Worm (Caenorhabditis elegans) whole organism, L4 larva: ENCODE data around the gene C15H7.3.

Experiments
- D1046.2 ChIP-seq: fragments of 200-800 bp; sonication (Bioruptor generic); IDR thresholded peaks from 2 replicates; pipeline ENCODE4 v1.3.6; 2022; ENCODE audit warnings: missing genetic modification characterization, missing compliant biosample characterization
- F49E8.2 ChIP-seq: sonication (generic microtip); optimal IDR thresholded peaks from 2 replicates; lab custom pipeline; 2016; ENCODE audit warnings: missing compliant biosample characterization, mild to moderate bottlenecking, missing genetic modification characterization, borderline replicate concordance
- R02D3.7 ChIP-seq: fragments of 150-350 bp; sonication (generic microtip); optimal IDR thresholded peaks from 3 replicates; lab custom pipeline; 2014; ENCODE audit warnings: missing biosample characterization, missing genetic modification characterization
- T20F7.1 ChIP-seq: fragments of 200-800 bp; sonication (Bioruptor generic); optimal IDR thresholded peaks from 2 replicates; lab custom pipeline; 2018; ENCODE audit warnings: mild to moderate bottlenecking, missing genetic modification characterization, missing compliant biosample characterization
- T26A8.4 ChIP-seq: fragments of 200-800 bp; sonication (Bioruptor generic); IDR thresholded peaks from 2 replicates; pipeline ENCODE4 v1.3.6; 2022; ENCODE audit warnings: missing genetic modification characterization, missing compliant biosample characterization
- Y75B8A.6 ChIP-seq: fragments of 200-800 bp; sonication (Bioruptor generic); IDR thresholded peaks from 2 replicates; pipeline ENCODE4 v1.3.6; 2022; ENCODE audit warnings: missing genetic modification reagents, missing genetic modification characterization, missing compliant biosample characterization
- ZK337.2 ChIP-seq: fragments of 200-800 bp; sonication (Bioruptor generic); IDR thresholded peaks from 2 replicates; pipeline ENCODE4 v1.3.6; 2022; ENCODE audit warnings: missing genetic modification reagents, missing genetic modification characterization, missing compliant biosample characterization
- aha-1 ChIP-seq: fragments of 150-350 bp; peaks from one replicate; lab custom pipeline; 2014; ENCODE audit warnings: missing biosample characterization, missing genetic modification characterization
- ama-1 ChIP-seq: fragments of 150-350 bp; optimal IDR thresholded peaks from 2 replicates; lab custom pipeline; 2014; ENCODE audit warnings: inconsistent platforms, mixed read lengths
- ceh-20 ChIP-seq: fragments of 200-800 bp; sonication (Bioruptor generic); IDR thresholded peaks from 2 replicates; pipeline ENCODE4 v1.3.6; 2022; ENCODE audit warnings: missing genetic modification reagents, missing genetic modification characterization, missing compliant biosample characterization
- ceh-32 ChIP-seq: sonication (generic microtip); optimal IDR thresholded peaks from 2 replicates; lab custom pipeline; 2016; ENCODE audit warnings: mild to moderate bottlenecking, missing genetic modification characterization, missing compliant biosample characterization; ENCODE audit not compliant: poor library complexity
- ceh-62 ChIP-seq: sonication (generic microtip); optimal IDR thresholded peaks from 2 replicates; lab custom pipeline; 2017; ENCODE audit warnings: missing biosample characterization, missing genetic modification characterization
- ceh-82 ChIP-seq: sonication (generic microtip); optimal IDR thresholded peaks from 2 replicates; lab custom pipeline; 2017; ENCODE audit warnings: missing biosample characterization, missing genetic modification characterization
- cey-2 ChIP-seq: sonication (generic microtip); optimal IDR thresholded peaks from 3 replicates; lab custom pipeline; 2017; ENCODE audit warnings: missing genetic modification characterization, mild to moderate bottlenecking, missing compliant biosample characterization, antibody characterized with exemption, borderline replicate concordance; ENCODE audit not compliant: insufficient read depth
- daf-12 ChIP-seq: fragments of 150-350 bp; optimal IDR thresholded peaks from 2 replicates; lab custom pipeline; 2014; ENCODE audit warnings: missing biosample characterization, missing genetic modification reagents, missing genetic modification characterization
- daf-16 ChIP-seq, 3 experiments: sonication (generic microtip); optimal IDR thresholded peaks; 2 replicates each; lab custom pipeline; 2016 to 2017; ENCODE audit warnings: missing genetic modification characterization in 3 of 3, missing genetic modification reagents in 3 of 3, mild to moderate bottlenecking in 2 of 3, missing compliant biosample characterization in 2 of 3, missing biosample characterization in 1 of 3, moderate library complexity in 1 of 3
- dmd-8 ChIP-seq: fragments of 200-800 bp; sonication (Bioruptor generic); IDR thresholded peaks from 2 replicates; pipeline ENCODE4 v1.3.6; 2022; ENCODE audit warnings: missing genetic modification characterization, missing compliant biosample characterization
- dpl-1 ChIP-seq: fragments of 150-350 bp; optimal IDR thresholded peaks from 2 replicates; lab custom pipeline; 2014; ENCODE audit warnings: missing biosample characterization, missing genetic modification reagents, missing genetic modification characterization
- dve-1 ChIP-seq: sonication (generic microtip); optimal IDR thresholded peaks from 2 replicates; lab custom pipeline; 2017; ENCODE audit warnings: antibody characterized with exemption, mild to moderate bottlenecking, missing genetic modification characterization, missing compliant biosample characterization; ENCODE audit not compliant: insufficient read depth
- egl-27 ChIP-seq: sonication (generic microtip); optimal IDR thresholded peaks from 3 replicates; lab custom pipeline; 2017; ENCODE audit warnings: missing biosample characterization, missing genetic modification reagents, missing genetic modification characterization
- fkh-10 ChIP-seq: fragments of 150-350 bp; optimal IDR thresholded peaks from 2 replicates; lab custom pipeline; 2014; ENCODE audit warnings: missing biosample characterization, missing genetic modification reagents, missing genetic modification characterization
- hif-1 ChIP-seq, 2 experiments: sonication (generic microtip); optimal IDR thresholded peaks; 2 replicates each; lab custom pipeline; 2016 to 2017; ENCODE audit warnings: missing compliant biosample characterization in 2 of 2, missing genetic modification characterization in 2 of 2, missing genetic modification reagents in 2 of 2, missing genotype in 2 of 2, mild to moderate bottlenecking in 1 of 2
- hlh-11 ChIP-seq: fragments of 200-800 bp; sonication (Bioruptor generic); optimal IDR thresholded peaks from 2 replicates; lab custom pipeline; 2018; ENCODE audit warnings: mild to moderate bottlenecking, missing genetic modification characterization, missing compliant biosample characterization
- hlh-30 ChIP-seq: sonication (generic microtip); optimal IDR thresholded peaks from 2 replicates; lab custom pipeline; 2017; ENCODE audit warnings: antibody characterized with exemption, mild to moderate bottlenecking, missing genetic modification characterization, missing compliant biosample characterization; ENCODE audit not compliant: insufficient read depth
- jun-1 ChIP-seq: fragments of 150-350 bp; optimal IDR thresholded peaks from 2 replicates; lab custom pipeline; 2014; ENCODE audit warnings: missing biosample characterization, missing genetic modification reagents, missing genetic modification characterization
- lin-15B ChIP-seq: fragments of 150-350 bp; sonication (generic microtip); optimal IDR thresholded peaks from 3 replicates; lab custom pipeline; 2014; ENCODE audit warnings: missing biosample characterization, missing genetic modification characterization
- lin-39 ChIP-seq: fragments of 150-350 bp; optimal IDR thresholded peaks from 2 replicates; lab custom pipeline; 2014; ENCODE audit warnings: missing biosample characterization, missing genetic modification reagents, missing genetic modification characterization
- mdl-1 ChIP-seq, 2 experiments: fragments of 150-350 bp in 1 of 2; sonication (generic microtip) in 1 of 2; optimal IDR thresholded peaks; 2 replicates each; lab custom pipeline; 2014 to 2017; ENCODE audit warnings: missing biosample characterization in 2 of 2, missing genetic modification characterization in 2 of 2
- mxl-2 ChIP-seq: fragments of 200-800 bp; sonication (Bioruptor generic); conservative IDR thresholded peaks from 2 replicates; pipeline ENCODE4 v1.3.6; 2022; ENCODE audit warnings: missing genetic modification reagents, missing genetic modification characterization, missing compliant biosample characterization
- mxl-3 ChIP-seq: fragments of 200-800 bp; sonication (Bioruptor generic); optimal IDR thresholded peaks from 2 replicates; lab custom pipeline; 2018; ENCODE audit warnings: mild to moderate bottlenecking, missing genetic modification characterization, missing compliant biosample characterization
- nhr-11 ChIP-seq: fragments of 150-350 bp; optimal IDR thresholded peaks from 2 replicates; lab custom pipeline; 2014; ENCODE audit warnings: missing biosample characterization, missing genetic modification characterization
- nhr-28 ChIP-seq: fragments of 150-350 bp; optimal IDR thresholded peaks from 2 replicates; lab custom pipeline; 2014; ENCODE audit warnings: missing biosample characterization, missing genetic modification characterization
- nhr-42 ChIP-seq: fragments of 200-800 bp; sonication (Bioruptor generic); IDR thresholded peaks from 2 replicates; pipeline ENCODE4 v1.3.6; 2022; ENCODE audit warnings: missing genetic modification characterization, missing compliant biosample characterization
- nhr-48 ChIP-seq: sonication (generic microtip); optimal IDR thresholded peaks from 2 replicates; lab custom pipeline; 2016; ENCODE audit warnings: mild to moderate bottlenecking, missing genetic modification characterization, missing compliant biosample characterization
- pha-4 ChIP-seq, 2 experiments: fragments of 150-350 bp in 1 of 2; fragments of 200-800 bp in 1 of 2; sonication (Bioruptor generic) in 1 of 2; IDR thresholded peaks in 1 of 2; optimal IDR thresholded peaks in 1 of 2; 2 replicates each; pipeline versions ENCODE4 v1.3.6 to Lab custom; 2014 to 2022; ENCODE audit warnings: missing genetic modification characterization in 2 of 2, missing genetic modification reagents in 2 of 2, missing biosample characterization in 1 of 2, missing compliant biosample characterization in 1 of 2
- pqm-1 ChIP-seq: sonication (generic microtip); optimal IDR thresholded peaks from 2 replicates; lab custom pipeline; 2017; ENCODE audit warnings: missing biosample characterization, missing genetic modification characterization
- saeg-2 ChIP-seq: fragments of 200-800 bp; sonication (Bioruptor generic); IDR thresholded peaks from 2 replicates; pipeline ENCODE4 v1.3.6; 2022; ENCODE audit warnings: missing genetic modification reagents, missing genetic modification characterization, missing compliant biosample characterization
- snpc-1.2 ChIP-seq: fragments of 200-800 bp; sonication (Bioruptor generic); IDR thresholded peaks from 2 replicates; pipeline ENCODE4 v1.3.6; 2022; ENCODE audit warnings: missing genetic modification reagents, missing genetic modification characterization, missing compliant biosample characterization
- snpc-4 ChIP-seq: fragments of 150-350 bp; optimal IDR thresholded peaks from 2 replicates; lab custom pipeline; 2014; ENCODE audit warnings: missing biosample characterization, missing genetic modification characterization
- tag-97 ChIP-seq: fragments of 200-800 bp; sonication (Bioruptor generic); IDR thresholded peaks from 2 replicates; pipeline ENCODE4 v1.3.6; 2022; ENCODE audit warnings: missing genetic modification characterization, missing compliant biosample characterization
- unc-39 ChIP-seq: sonication (generic microtip); optimal IDR thresholded peaks from 2 replicates; lab custom pipeline; 2017; ENCODE audit warnings: missing biosample characterization, missing genetic modification characterization
- unc-62 ChIP-seq, 3 experiments: fragments of 150-350 bp in 1 of 3; sonication (generic microtip); optimal IDR thresholded peaks in 2 of 3; peaks in 1 of 3; 1 replicate in 1 of 3; 2 replicates in 2 of 3; lab custom pipeline; 2014 to 2017; ENCODE audit warnings: missing biosample characterization in 3 of 3, missing genetic modification characterization in 3 of 3, missing genetic modification reagents in 3 of 3, missing genotype in 1 of 3
- zfp-2 ChIP-seq: sonication (generic microtip); optimal IDR thresholded peaks from 2 replicates; lab custom pipeline; 2016; ENCODE audit warnings: mild to moderate bottlenecking, missing genetic modification characterization, missing compliant biosample characterization
- zfp-3 ChIP-seq: fragments of 200-800 bp; sonication (Bioruptor generic); conservative IDR thresholded peaks from 2 replicates; pipeline ENCODE4 v1.3.6; 2022; ENCODE audit warnings: missing genetic modification reagents, missing genetic modification characterization, missing compliant biosample characterization
- zip-11 ChIP-seq: fragments of 200-800 bp; sonication (Bioruptor generic); IDR thresholded peaks from 2 replicates; pipeline ENCODE4 v1.3.6; 2022; ENCODE audit warnings: missing genetic modification characterization, missing compliant biosample characterization
- zip-2 ChIP-seq: fragments of 150-350 bp; optimal IDR thresholded peaks from 2 replicates; lab custom pipeline; 2014; ENCODE audit warnings: missing biosample characterization, missing genetic modification characterization

Gene C15H7.3

DNA sequence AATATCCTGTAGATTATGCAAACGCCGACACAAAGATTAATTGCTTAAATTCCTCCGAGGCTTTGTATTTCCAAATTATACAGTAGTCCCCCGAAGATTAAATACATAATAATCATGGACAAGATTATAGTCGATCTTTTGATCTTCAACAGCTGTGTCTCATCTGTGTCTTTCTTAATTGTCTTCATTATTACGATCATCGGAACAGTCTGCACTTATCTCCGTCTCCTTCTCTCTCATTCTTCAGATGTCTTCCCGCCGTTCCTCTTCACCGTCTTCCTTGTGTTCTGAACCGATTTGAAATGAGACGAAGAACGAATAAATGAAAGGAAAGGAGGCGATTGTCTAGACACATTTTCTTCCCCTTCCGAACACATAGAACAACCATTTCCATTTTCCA, 9.3 kb upstream of the C15H7.3 start:
- no peak for TF ChIP-seq dmd-8 (GFP tag; lab: Robert Waterston, UW)
- peak; percentile 59 for TF ChIP-seq nhr-48
- TF ChIP-seq ZK337.2 (GFP tag; lab: Robert Waterston, UW) = no peak

DNA sequence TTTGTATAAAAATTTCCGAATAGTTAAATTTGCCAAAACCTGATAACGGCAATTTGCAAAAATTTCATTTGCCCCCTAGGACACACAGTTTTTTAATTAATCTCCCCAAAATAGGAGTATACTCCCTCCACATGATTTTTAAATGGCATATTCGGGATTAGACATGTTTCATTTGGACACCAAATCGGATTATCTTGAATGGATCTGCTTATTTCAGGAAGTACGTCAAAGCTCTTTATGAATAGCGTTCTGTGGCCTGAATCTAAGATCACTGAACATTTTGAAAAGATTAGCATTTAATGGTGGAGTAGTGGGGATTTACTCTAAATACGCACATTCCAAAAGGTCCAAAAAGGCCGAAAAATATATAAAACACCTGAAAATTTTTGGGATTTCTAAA, 6.8 kb upstream of the C15H7.3 start:
- TF ChIP-seq hif-1 (tag; optimal IDR thresholded peaks at IDR 0.05; lab: Kevin White, UChicago) = no peak
- no peak for TF ChIP-seq dpl-1 (GFP tag; lab: Kevin White, UChicago)
- TF ChIP-seq nhr-42 (GFP tag; lab: Robert Waterston, UW) = no peak
- no peak for TF ChIP-seq F49E8.2 (tag; lab: Kevin White, UChicago)
- TF ChIP-seq zip-2 (tag; lab: Kevin White, UChicago) = no peak
- no peak for TF ChIP-seq nhr-11
- TF ChIP-seq zfp-3 (GFP tag; lab: Robert Waterston, UW) = no peak
- TF ChIP-seq daf-12 = no peak
- TF ChIP-seq egl-27 = no peak
- TF ChIP-seq zip-11 (GFP tag; lab: Robert Waterston, UW) = no peak
- no peak for TF ChIP-seq saeg-2 (GFP tag; lab: Robert Waterston, UW)
- no peak for TF ChIP-seq D1046.2 (GFP tag; lab: Robert Waterston, UW)
- TF ChIP-seq ceh-20 = no peak
- no peak for TF ChIP-seq R02D3.7
- no peak for TF ChIP-seq pha-4 (GFP tag; IDR thresholded peaks at IDR 0.05; lab: Robert Waterston, UW)
- TF ChIP-seq pha-4 (tag; optimal IDR thresholded peaks at IDR 0.05; lab: Kevin White, UChicago) = no peak
- no peak for TF ChIP-seq ama-1 (lab: Kevin White, UChicago)
- TF ChIP-seq mxl-2 (GFP tag; lab: Robert Waterston, UW) = no peak
- TF ChIP-seq zfp-2 = no peak
- TF ChIP-seq snpc-4 (tag; lab: Kevin White, UChicago) = no peak

DNA sequence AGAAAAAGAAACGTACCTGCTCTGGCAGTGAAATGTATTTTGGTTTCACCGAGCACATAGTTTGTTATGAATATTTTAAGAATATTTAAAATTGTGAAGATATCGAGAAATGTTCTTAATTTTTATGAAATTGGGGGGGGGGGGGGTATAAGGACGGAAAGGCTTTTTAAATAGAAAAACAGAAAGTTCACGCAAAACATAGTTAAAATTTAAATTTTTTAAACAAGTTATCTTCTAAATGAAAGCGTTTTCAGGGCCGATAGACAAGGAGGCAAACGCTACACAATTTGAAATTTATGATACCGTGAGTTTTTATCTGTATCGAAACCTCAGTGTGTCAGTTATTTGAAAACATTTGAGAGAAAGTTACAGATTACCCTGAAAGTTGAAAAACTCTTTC, 4.0 kb upstream of the C15H7.3 start, which contains the start of gene C15H7.4:
Gene C15H7.4, minus strand, starts transcription at position 101 of the 400 bp plus-strand sequence.
- TF ChIP-seq dve-1 (no peak), jun-1 (tag; lab: Kevin White, UChicago) (no peak), tag-97 (GFP tag; lab: Robert Waterston, UW) (no peak), lin-15B (tag; lab: Kevin White, UChicago) (no peak), R02D3.7 (no peak), T26A8.4 (GFP tag; lab: Robert Waterston, UW) (no peak), aha-1 (tag; lab: Kevin White, UChicago) (no peak), daf-16 (GFP tag; optimal IDR thresholded peaks at IDR 0.05; lab: Kevin White, UChicago) (no peak), daf-16 (tag; optimal IDR thresholded peaks at IDR 0.05; lab: Kevin White, UChicago) (no peak), Y75B8A.6 (GFP tag; lab: Robert Waterston, UW) (no peak), ceh-82 (tag; lab: Kevin White, UChicago) (no peak), pqm-1 (no peak), lin-39 (no peak), mdl-1 (tag; optimal IDR thresholded peaks at IDR 0.05; lab: Kevin White, UChicago) (no peak)

DNA sequence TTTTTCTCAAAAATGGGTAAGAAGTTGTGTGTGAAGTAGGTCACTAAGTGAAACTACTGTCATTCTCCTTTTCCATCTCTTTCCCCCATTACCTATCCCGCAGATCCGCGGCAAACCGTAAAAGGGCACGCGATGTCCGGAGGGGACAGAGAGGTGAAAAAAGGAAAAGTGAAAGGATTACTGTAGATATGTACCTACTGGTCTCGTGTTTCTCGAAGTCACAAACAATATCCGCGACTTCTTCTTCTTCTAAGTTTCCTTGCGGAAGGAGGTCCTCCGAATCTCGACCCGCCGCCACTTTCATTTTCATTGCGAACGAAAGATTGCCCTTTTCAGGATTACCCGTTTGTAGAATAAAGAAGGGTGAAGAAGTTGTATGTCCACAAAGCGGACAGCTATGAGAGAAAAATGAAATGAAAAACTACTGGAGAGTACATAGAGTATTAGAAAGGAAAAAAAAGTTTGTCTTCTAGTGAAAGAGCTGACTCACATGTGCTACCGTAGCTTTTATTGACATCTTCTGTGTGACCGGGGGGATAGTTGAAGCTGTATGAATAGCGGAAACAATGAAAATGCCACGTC, 5.2 kb downstream of the C15H7.3 start:
- TF ChIP-seq snpc-1.2 (no peak), unc-62 (GFP tag; optimal IDR thresholded peaks at IDR 0.05 in 1 of 2; lab: Kevin White, UChicago) (peak in 1 of 2 experiments; percentile 93), unc-62 (tag; optimal IDR thresholded peaks at IDR 0.05; lab: Kevin White, UChicago) (no peak), unc-39 (no peak), nhr-28 (tag; lab: Kevin White, UChicago) (peak; percentile 53), T20F7.1 (GFP tag; lab: Kevin White, UChicago) (no peak), mxl-3 (GFP tag; lab: Kevin White, UChicago) (peak; percentile 34), hlh-30 (peak; percentile 43), fkh-10 (GFP tag; lab: Kevin White, UChicago) (no peak), aha-1 (tag; lab: Kevin White, UChicago) (peak; percentile 23), ceh-82 (tag; lab: Kevin White, UChicago) (no peak), daf-12 (no peak), cey-2 (tag; lab: Kevin White, UChicago) (no peak), ceh-62 (tag; lab: Kevin White, UChicago) (no peak), hlh-11 (tag; lab: Kevin White, UChicago) (peak; percentile 21), mdl-1 (tag; optimal IDR thresholded peaks at IDR 0.05; lab: Kevin White, UChicago) (peak in 1 of 2 experiments; percentile 19), ceh-32 (no peak)
